Worm (Caenorhabditis elegans) whole organism, L4 larva: ENCODE data around the gene lsm-1.

Experiments
- ZK546.5 ChIP-seq, 2 experiments: sonication (generic microtip); optimal IDR thresholded peaks; 2 replicates each; lab custom pipeline; 2017; ENCODE audit warnings: missing biosample characterization in 2 of 2, missing genetic modification characterization in 2 of 2
- egl-27 ChIP-seq: sonication (generic microtip); optimal IDR thresholded peaks from 3 replicates; lab custom pipeline; 2017; ENCODE audit warnings: missing biosample characterization, missing genetic modification reagents, missing genetic modification characterization

- TF ChIP-seq egl-27 (tag; lab: Kevin White, UChicago) (no peak), ZK546.5 (tag; optimal IDR thresholded peaks at IDR 0.05; lab: Kevin White, UChicago) (no peak)
These were observed 30.9 kb downstream of the lsm-1 start for ce11 chrII:11157660-11158059.
